Worm (Caenorhabditis elegans) whole organism, late embryonic: ENCODE measurements around the gene C01F1.6.

ENCODE experiments used
- K09A11.1 ChIP-seq: sonication (generic microtip); optimal IDR thresholded peaks from 2 replicates; lab custom pipeline; 2017; ENCODE audit warnings: antibody characterized with exemption, mild to moderate bottlenecking, missing genetic modification characterization, missing compliant biosample characterization; ENCODE audit not compliant: insufficient read depth
- T23F11.4 ChIP-seq: fragments of 200-800 bp; sonication (Bioruptor generic); optimal IDR thresholded peaks from 2 replicates; lab custom pipeline; 2018; ENCODE audit warnings: mild to moderate bottlenecking, missing genetic modification characterization, missing compliant biosample characterization
- ahr-1 ChIP-seq: sonication (generic microtip); optimal IDR thresholded peaks from 2 replicates; lab custom pipeline; 2016; ENCODE audit warnings: missing genetic modification characterization, missing compliant biosample characterization
- ceh-14 ChIP-seq: sonication (generic microtip); optimal IDR thresholded peaks from 2 replicates; lab custom pipeline; 2016; ENCODE audit warnings: missing genotype, missing genetic modification characterization, missing compliant biosample characterization
- ceh-18 ChIP-seq: sonication (generic microtip); optimal IDR thresholded peaks from 2 replicates; lab custom pipeline; 2016; ENCODE audit warnings: missing genetic modification characterization, missing compliant biosample characterization
- ceh-19 ChIP-seq: fragments of 200-800 bp; sonication (Bioruptor generic); optimal IDR thresholded peaks from 2 replicates; lab custom pipeline; 2018; ENCODE audit warnings: mild to moderate bottlenecking, missing genetic modification characterization, missing compliant biosample characterization
- ceh-2 ChIP-seq: sonication (generic microtip); optimal IDR thresholded peaks from 2 replicates; lab custom pipeline; 2016; ENCODE audit warnings: missing genotype, missing genetic modification characterization, missing compliant biosample characterization
- ceh-30 ChIP-seq: fragments of 150-350 bp; optimal IDR thresholded peaks from 2 replicates; lab custom pipeline; 2014; ENCODE audit warnings: missing biosample characterization, missing genetic modification characterization
- ceh-48 ChIP-seq: sonication (generic microtip); optimal IDR thresholded peaks from 2 replicates; lab custom pipeline; 2016; ENCODE audit warnings: missing genetic modification characterization, inconsistent platforms, missing compliant biosample characterization
- ceh-9 ChIP-seq: sonication (generic microtip); optimal IDR thresholded peaks from 2 replicates; lab custom pipeline; 2016; ENCODE audit warnings: mild to moderate bottlenecking, missing genetic modification characterization, inconsistent platforms, missing compliant biosample characterization
- che-1 ChIP-seq: sonication (generic microtip); optimal IDR thresholded peaks from 2 replicates; lab custom pipeline; 2016; ENCODE audit warnings: mild to moderate bottlenecking, missing genetic modification characterization, missing compliant biosample characterization
- dve-1 ChIP-seq: sonication (generic microtip); optimal IDR thresholded peaks from 2 replicates; lab custom pipeline; 2017; ENCODE audit warnings: antibody characterized with exemption, mild to moderate bottlenecking, missing genetic modification characterization, missing compliant biosample characterization
- elt-2 ChIP-seq: sonication (generic microtip); optimal IDR thresholded peaks from 2 replicates; lab custom pipeline; 2016; ENCODE audit warnings: missing genetic modification reagents, missing genetic modification characterization, missing compliant biosample characterization
- fax-1 ChIP-seq: sonication (generic microtip); optimal IDR thresholded peaks from 2 replicates; lab custom pipeline; 2016; ENCODE audit warnings: missing genotype, missing genetic modification characterization, missing compliant biosample characterization
- hlh-13 ChIP-seq: fragments of 200-800 bp; sonication (Bioruptor generic); optimal IDR thresholded peaks from 2 replicates; lab custom pipeline; 2018; ENCODE audit warnings: mild to moderate bottlenecking, missing genetic modification characterization, missing compliant biosample characterization
- hlh-15 ChIP-seq: sonication (generic microtip); optimal IDR thresholded peaks from 2 replicates; lab custom pipeline; 2016; ENCODE audit warnings: missing genetic modification characterization, missing compliant biosample characterization
- hlh-30 ChIP-seq: sonication (generic microtip); optimal IDR thresholded peaks from 2 replicates; lab custom pipeline; 2017; ENCODE audit warnings: antibody characterized with exemption, missing genetic modification characterization, missing compliant biosample characterization; ENCODE audit not compliant: insufficient read depth
- hlh-6 ChIP-seq: sonication (generic microtip); optimal IDR thresholded peaks from 2 replicates; lab custom pipeline; 2016; ENCODE audit warnings: missing genotype, missing genetic modification characterization, missing compliant biosample characterization
- lim-6 ChIP-seq: sonication (generic microtip); optimal IDR thresholded peaks from 2 replicates; lab custom pipeline; 2016; ENCODE audit warnings: missing genetic modification characterization, missing compliant biosample characterization
- lin-11 ChIP-seq: fragments of 200-800 bp; sonication (Bioruptor generic); optimal IDR thresholded peaks from 2 replicates; lab custom pipeline; 2018; ENCODE audit warnings: mild to moderate bottlenecking, missing genetic modification characterization, missing compliant biosample characterization
- mec-3 ChIP-seq: sonication (generic microtip); optimal IDR thresholded peaks from 2 replicates; lab custom pipeline; 2016; ENCODE audit warnings: borderline replicate concordance, missing genetic modification characterization, missing compliant biosample characterization
- npax-4 ChIP-seq: sonication (generic microtip); optimal IDR thresholded peaks from 2 replicates; lab custom pipeline; 2016; ENCODE audit warnings: missing genetic modification characterization, missing compliant biosample characterization
- pag-3 ChIP-seq: sonication (generic microtip); optimal IDR thresholded peaks from 2 replicates; lab custom pipeline; 2016; ENCODE audit warnings: missing compliant biosample characterization, missing genetic modification characterization, borderline replicate concordance
- pax-1 ChIP-seq: fragments of 150-350 bp; optimal IDR thresholded peaks from 2 replicates; lab custom pipeline; 2014; ENCODE audit warnings: missing biosample characterization, missing genetic modification characterization
- pha-2 ChIP-seq: sonication (generic microtip); optimal IDR thresholded peaks from 2 replicates; lab custom pipeline; 2017; ENCODE audit warnings: mild to moderate bottlenecking, missing genetic modification characterization, missing compliant biosample characterization
- pha-4 ChIP-seq: fragments of 150-350 bp; optimal IDR thresholded peaks from 2 replicates; lab custom pipeline; 2018; ENCODE audit warnings: missing biosample characterization, missing genetic modification reagents, missing genetic modification characterization
- pqm-1 ChIP-seq: sonication (generic microtip); optimal IDR thresholded peaks from 2 replicates; lab custom pipeline; 2016; ENCODE audit warnings: missing genetic modification characterization, missing compliant biosample characterization
- pros-1 ChIP-seq: fragments of 150-350 bp; optimal IDR thresholded peaks from 2 replicates; lab custom pipeline; 2014; ENCODE audit warnings: missing biosample characterization, missing genetic modification reagents, missing genetic modification characterization
- sox-2 ChIP-seq: fragments of 200-800 bp; sonication (Bioruptor generic); IDR thresholded peaks from 2 replicates; pipeline ENCODE4 v1.3.6; 2022; ENCODE audit warnings: missing genetic modification reagents, missing genetic modification characterization, missing compliant biosample characterization
- sox-4 ChIP-seq: sonication (generic microtip); optimal IDR thresholded peaks from 2 replicates; lab custom pipeline; 2017; ENCODE audit warnings: mild to moderate bottlenecking, missing genetic modification characterization, inconsistent platforms, missing compliant biosample characterization
- tbx-2 ChIP-seq: sonication (generic microtip); optimal IDR thresholded peaks from 2 replicates; lab custom pipeline; 2016; ENCODE audit warnings: missing genetic modification characterization, missing compliant biosample characterization
- unc-42 ChIP-seq: sonication (generic microtip); optimal IDR thresholded peaks from 2 replicates; lab custom pipeline; 2016; ENCODE audit warnings: missing genotype, missing genetic modification characterization, missing compliant biosample characterization
- zip-5 ChIP-seq: sonication (generic microtip); optimal IDR thresholded peaks from 2 replicates; lab custom pipeline; 2016; ENCODE audit warnings: missing genetic modification characterization, missing compliant biosample characterization
- ztf-16 ChIP-seq: sonication (generic microtip); optimal IDR thresholded peaks from 2 replicates; lab custom pipeline; 2017; ENCODE audit warnings: missing genetic modification characterization, missing compliant biosample characterization

C01F1.6 gene

DNA sequence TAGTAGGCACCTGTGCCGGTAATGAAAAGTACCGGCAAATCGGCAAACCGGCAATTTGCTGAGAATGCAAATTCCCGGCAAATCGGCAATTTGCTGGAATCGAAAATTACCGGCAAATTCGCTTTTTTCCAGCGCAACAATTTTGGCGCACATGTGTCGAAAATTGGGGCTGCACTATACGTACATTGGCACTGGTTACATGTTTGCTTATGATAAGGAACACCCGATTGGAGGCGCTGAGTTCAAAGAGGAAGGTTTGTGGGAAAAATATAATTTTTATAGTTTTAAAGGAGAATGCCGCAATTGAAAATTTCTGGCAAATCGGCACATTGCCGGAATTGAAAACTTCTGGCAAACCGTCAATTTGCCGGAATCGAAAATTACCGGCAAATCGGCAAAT is 9.2 kb upstream of the C01F1.6 start:
- TF ChIP-seq ceh-9 (tag; lab: Kevin White, UChicago) (no peak), mec-3 (no peak), pha-4 (no peak)

DNA sequence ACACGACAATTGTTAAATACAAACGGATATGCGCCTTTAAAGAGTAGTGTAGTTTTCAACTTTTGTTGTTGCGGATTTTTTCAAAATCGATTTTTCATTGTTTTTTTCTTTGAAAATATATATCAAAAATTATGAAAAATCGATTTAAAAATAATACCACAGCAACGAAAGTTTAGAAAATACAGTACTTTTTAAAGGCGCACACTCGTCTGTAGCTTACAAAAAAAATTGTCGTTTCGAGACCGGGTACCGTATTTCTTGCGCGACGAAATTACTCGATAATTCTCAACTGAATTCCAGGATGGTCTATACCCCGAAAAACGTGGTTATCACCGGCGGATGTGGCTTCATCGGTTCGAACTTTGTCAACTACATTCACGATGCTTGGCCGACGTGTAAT is 6.8 kb upstream of the C01F1.6 start, which contains the start of gene rml-4:
Gene rml-4, plus strand, starts transcription at position 301 of the 400 bp plus-strand sequence.
- no peak for TF ChIP-seq mec-3
- no peak for TF ChIP-seq dve-1 (tag; lab: Kevin White, UChicago)
- no peak for TF ChIP-seq ceh-9 (tag; lab: Kevin White, UChicago)
- no peak for TF ChIP-seq pros-1 (tag; lab: Kevin White, UChicago)
- no peak for TF ChIP-seq ceh-48
- TF ChIP-seq lin-11 (tag; lab: Kevin White, UChicago), result no peak
- no peak for TF ChIP-seq hlh-13 (GFP tag; lab: Kevin White, UChicago)
- no peak for TF ChIP-seq ceh-30 (tag; lab: Kevin White, UChicago)
- no peak for TF ChIP-seq ceh-19 (GFP tag; lab: Kevin White, UChicago)
- no peak for TF ChIP-seq hlh-6 (tag; lab: Kevin White, UChicago)
- TF ChIP-seq ceh-2 (tag; lab: Kevin White, UChicago), result no peak
- TF ChIP-seq pax-1 (tag; lab: Kevin White, UChicago), result no peak
- no peak for TF ChIP-seq pqm-1 (tag; lab: Kevin White, UChicago)
- no peak for TF ChIP-seq npax-4 (tag; lab: Kevin White, UChicago)
- TF ChIP-seq sox-4 (tag; lab: Kevin White, UChicago), result no peak
- TF ChIP-seq ztf-16 (tag; lab: Kevin White, UChicago), result no peak
- no peak for TF ChIP-seq ceh-14 (tag; lab: Kevin White, UChicago)
- TF ChIP-seq hlh-15 (tag; lab: Kevin White, UChicago), result no peak

ce11 chrII:4294189-4294588 is 6.2 kb upstream of the C01F1.6 start:
- TF ChIP-seq pag-3 (tag; lab: Kevin White, UChicago) (no peak), T23F11.4 (GFP tag; lab: Kevin White, UChicago) (no peak), elt-2 (no peak), sox-2 (GFP tag; lab: Robert Waterston, UW) (no peak), pha-2 (tag; lab: Kevin White, UChicago) (no peak), lim-6 (tag; lab: Kevin White, UChicago) (no peak)

ce11 chrII:4293027-4293522 is 5.1 kb upstream of the C01F1.6 start:
- no peak for TF ChIP-seq ceh-14 (tag; lab: Kevin White, UChicago)
- TF ChIP-seq ceh-18 (tag; lab: Kevin White, UChicago), result no peak
- TF ChIP-seq tbx-2 (tag; lab: Kevin White, UChicago), result no peak
- no peak for TF ChIP-seq K09A11.1 (tag; lab: Kevin White, UChicago)
- TF ChIP-seq hlh-6 (tag; lab: Kevin White, UChicago), result no peak
- TF ChIP-seq ahr-1 (tag; lab: Kevin White, UChicago), result no peak
- TF ChIP-seq fax-1 (tag; lab: Kevin White, UChicago), result no peak
- no peak for TF ChIP-seq pax-1 (tag; lab: Kevin White, UChicago)
- no peak for TF ChIP-seq mec-3
- TF ChIP-seq zip-5 (tag; lab: Kevin White, UChicago), result no peak
- TF ChIP-seq che-1, result no peak
- TF ChIP-seq hlh-30, result no peak
- no peak for TF ChIP-seq hlh-13 (GFP tag; lab: Kevin White, UChicago)
- TF ChIP-seq pha-4, result no peak
- no peak for TF ChIP-seq pha-2 (tag; lab: Kevin White, UChicago)
- no peak for TF ChIP-seq pros-1 (tag; lab: Kevin White, UChicago)
- no peak for TF ChIP-seq sox-2 (GFP tag; lab: Robert Waterston, UW)

DNA sequence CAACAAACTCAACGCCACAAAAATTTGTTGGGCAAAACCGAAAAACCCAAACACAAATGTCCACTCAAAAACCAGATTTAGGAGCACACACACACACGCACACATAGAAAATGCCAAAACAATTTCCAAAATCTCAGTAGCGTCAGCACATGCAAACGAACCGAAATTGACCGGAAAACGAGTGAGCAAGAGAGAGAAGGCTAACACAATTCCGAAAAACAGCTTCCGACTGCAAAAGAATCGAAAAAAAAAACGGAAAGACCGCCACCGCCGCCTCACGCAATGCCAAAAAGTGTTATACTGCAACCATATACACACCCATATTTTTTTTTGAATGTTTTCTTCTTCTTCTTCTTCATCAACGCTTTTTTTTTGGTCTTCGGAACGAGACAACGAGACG is 3.8 kb upstream of the C01F1.6 start:
- TF ChIP-seq ceh-9 (tag; lab: Kevin White, UChicago) (no peak), unc-42 (tag; lab: Kevin White, UChicago) (peak; percentile 79), pax-1 (tag; lab: Kevin White, UChicago) (no peak)
